Worm (Caenorhabditis elegans) whole organism, early embryonic: Measurements from ENCODE around the gene srh-218.

Source experiments
- B0310.2 ChIP-seq: sonication (generic microtip); optimal IDR thresholded peaks from 2 replicates; lab custom pipeline; 2016; ENCODE audit warnings: mild to moderate bottlenecking, missing genetic modification characterization, missing compliant biosample characterization
- aly-1 ChIP-seq: sonication (generic microtip); optimal IDR thresholded peaks from 2 replicates; lab custom pipeline; 2016; ENCODE audit warnings: missing genetic modification characterization, missing compliant biosample characterization
- ama-1 ChIP-seq: fragments of 150-350 bp; optimal IDR thresholded peaks from 2 replicates; lab custom pipeline; 2014
- ceh-13 ChIP-seq: fragments of 200-800 bp; sonication (Bioruptor generic); optimal IDR thresholded peaks from 2 replicates; lab custom pipeline; 2018; ENCODE audit warnings: mild to moderate bottlenecking, missing genetic modification characterization, missing compliant biosample characterization
- flt-1 ChIP-seq: fragments of 200-800 bp; sonication (Bioruptor generic); IDR thresholded peaks from 2 replicates; pipeline ENCODE4 v1.3.6; 2022; ENCODE audit warnings: missing genetic modification characterization, missing compliant biosample characterization
- hnd-1 ChIP-seq: sonication (generic microtip); optimal IDR thresholded peaks from 2 replicates; lab custom pipeline; 2016; ENCODE audit warnings: missing genetic modification characterization, missing compliant biosample characterization
- pes-1 ChIP-seq: fragments of 200-800 bp; sonication (Bioruptor generic); IDR thresholded peaks from 2 replicates; pipeline ENCODE4 v1.3.6; 2022; ENCODE audit warnings: missing genetic modification reagents, missing genetic modification characterization, missing compliant biosample characterization
- scrt-1 ChIP-seq: fragments of 200-800 bp; sonication (Bioruptor generic); IDR thresholded peaks from 2 replicates; pipeline ENCODE4 v1.3.6; 2022; ENCODE audit warnings: missing genetic modification characterization, missing compliant biosample characterization
- tbx-11 ChIP-seq: fragments of 200-800 bp; sonication (Bioruptor generic); IDR thresholded peaks from 2 replicates; pipeline ENCODE4 v1.3.6; 2022; ENCODE audit warnings: missing genetic modification characterization, missing compliant biosample characterization

DNA sequence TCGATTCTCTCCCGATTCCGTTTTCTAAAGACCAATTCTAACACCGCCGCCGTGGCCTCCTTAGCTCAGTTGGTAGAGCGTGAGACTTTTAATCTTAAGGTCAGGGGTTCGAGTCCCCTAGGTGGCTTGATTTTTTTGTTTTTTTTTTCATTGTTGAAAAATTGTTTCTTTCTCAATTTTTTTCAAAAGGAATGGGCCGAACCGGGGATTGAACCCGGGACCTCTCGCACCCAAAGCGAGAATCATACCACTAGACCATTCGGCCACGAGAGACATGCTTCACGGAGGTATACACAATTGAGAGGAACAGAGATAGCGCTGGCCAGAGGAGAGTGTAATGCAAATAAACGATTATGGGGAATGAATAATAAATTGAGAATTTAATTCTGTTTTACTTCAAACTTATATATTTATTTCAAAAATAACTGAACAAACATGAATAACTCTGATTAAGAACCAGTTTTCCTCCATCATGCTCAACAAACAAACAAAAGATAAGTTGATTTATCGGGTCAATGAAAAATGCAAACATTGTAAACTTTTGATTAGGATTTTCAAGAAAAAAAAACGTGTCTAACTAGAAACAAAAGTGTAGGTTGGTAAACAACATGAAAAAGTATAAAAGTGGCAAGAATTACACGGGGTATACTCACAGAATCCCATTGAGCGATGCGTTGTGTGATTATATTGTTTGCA is 28.6 kb upstream of the srh-218 start, which contains the start of gene pqn-71:
- TF ChIP-seq hnd-1 (peak; percentile 69), aly-1 (tag; lab: Kevin White, UChicago) (peak; percentile 81), flt-1 (peak; percentile 67), B0310.2 (tag; lab: Kevin White, UChicago) (peak; percentile 57), ceh-13 (GFP tag; lab: Kevin White, UChicago) (peak; percentile 55), pes-1 (GFP tag; lab: Robert Waterston, UW) (peak; percentile 86), scrt-1 (peak; percentile 83), ama-1 (lab: Kevin White, UChicago) (no peak), tbx-11 (GFP tag; lab: Robert Waterston, UW) (peak; percentile 78)
